Worm (Caenorhabditis elegans) whole organism, young adult: ENCODE data around the gene srh-171.

Experiments
- B0019.2 ChIP-seq: fragments of 200-800 bp; sonication (Bioruptor generic); conservative IDR thresholded peaks from 2 replicates; pipeline ENCODE4 v1.3.6; 2022; ENCODE audit warnings: missing genetic modification reagents, missing genetic modification characterization, missing compliant biosample characterization
- B0035.1 ChIP-seq: sonication (generic microtip); optimal IDR thresholded peaks from 2 replicates; lab custom pipeline; 2016; ENCODE audit warnings: missing genetic modification characterization, mild to moderate bottlenecking, missing compliant biosample characterization, missing genotype, missing genetic modification reagents
- C06A6.2 ChIP-seq: fragments of 200-800 bp; sonication (Bioruptor generic); conservative IDR thresholded peaks from 2 replicates; pipeline ENCODE4 v1.3.6; 2022; ENCODE audit warnings: missing genetic modification characterization, missing compliant biosample characterization
- F22D6.2 ChIP-seq: sonication (generic microtip); optimal IDR thresholded peaks from 2 replicates; lab custom pipeline; 2016; ENCODE audit warnings: mild to moderate bottlenecking, missing genetic modification characterization, missing compliant biosample characterization
- F37B4.10 ChIP-seq: fragments of 200-800 bp; sonication (Bioruptor generic); IDR thresholded peaks from 2 replicates; pipeline ENCODE4 v1.3.6; 2022; ENCODE audit warnings: missing genetic modification characterization, missing compliant biosample characterization
- F52B5.7 ChIP-seq: sonication (generic microtip); optimal IDR thresholded peaks from 2 replicates; lab custom pipeline; 2016; ENCODE audit warnings: mild to moderate bottlenecking, missing genetic modification characterization, missing compliant biosample characterization
- K12H6.12 ChIP-seq: fragments of 200-800 bp; sonication (Bioruptor generic); optimal IDR thresholded peaks from 2 replicates; lab custom pipeline; 2018; ENCODE audit warnings: mild to moderate bottlenecking, missing genetic modification characterization, missing compliant biosample characterization
- T26A5.8 ChIP-seq: sonication (generic microtip); optimal IDR thresholded peaks from 2 replicates; lab custom pipeline; 2016; ENCODE audit warnings: missing genetic modification characterization, missing compliant biosample characterization
- Y53F4B.3 ChIP-seq: fragments of 200-800 bp; sonication (Bioruptor generic); IDR thresholded peaks from 2 replicates; pipeline ENCODE4 v1.3.6; 2022; ENCODE audit warnings: missing genetic modification reagents, missing genetic modification characterization, missing compliant biosample characterization
- Y53G8AR.9 ChIP-seq: fragments of 200-800 bp; sonication (Bioruptor generic); conservative IDR thresholded peaks from 2 replicates; pipeline ENCODE4 v1.3.6; 2022; ENCODE audit warnings: missing genetic modification reagents, missing genetic modification characterization, missing compliant biosample characterization
- Y67H2A.10 ChIP-seq: fragments of 200-800 bp; sonication (Bioruptor generic); conservative IDR thresholded peaks from 2 replicates; pipeline ENCODE4 v1.3.6; 2022; ENCODE audit warnings: missing genetic modification reagents, missing genetic modification characterization, missing compliant biosample characterization
- Y79H2A.3 ChIP-seq: fragments of 200-800 bp; sonication (Bioruptor generic); conservative IDR thresholded peaks from 2 replicates; pipeline ENCODE4 v1.3.6; 2022; ENCODE audit warnings: missing genetic modification reagents, missing genetic modification characterization, missing compliant biosample characterization
- Y95B8A.8 ChIP-seq: fragments of 200-800 bp; sonication (Bioruptor generic); IDR thresholded peaks from 2 replicates; pipeline ENCODE4 v1.3.6; 2022; ENCODE audit warnings: missing genetic modification reagents, missing genetic modification characterization, missing compliant biosample characterization
- akir-1 ChIP-seq: fragments of 200-800 bp; sonication (Bioruptor generic); optimal IDR thresholded peaks from 2 replicates; lab custom pipeline; 2018; ENCODE audit warnings: mild to moderate bottlenecking, missing genetic modification characterization, moderate library complexity, missing compliant biosample characterization
- ama-1 ChIP-seq, 3 experiments: fragments of 150-350 bp in 1 of 3; sonication (generic microtip) in 2 of 3; optimal IDR thresholded peaks; 2 replicates each; lab custom pipeline; 2014 to 2018; ENCODE audit warnings: missing biosample characterization in 2 of 3, missing genetic modification characterization in 2 of 3, missing genetic modification reagents in 2 of 3
- atf-7 ChIP-seq: sonication (generic microtip); optimal IDR thresholded peaks from 2 replicates; lab custom pipeline; 2017; ENCODE audit warnings: mild to moderate bottlenecking, missing genetic modification characterization, missing compliant biosample characterization
- athp-1 ChIP-seq: sonication (generic microtip); optimal IDR thresholded peaks from 2 replicates; lab custom pipeline; 2017; ENCODE audit warnings: mild to moderate bottlenecking, missing genetic modification characterization, missing compliant biosample characterization
- bed-1 ChIP-seq: fragments of 200-800 bp; sonication (Bioruptor generic); IDR thresholded peaks from 2 replicates; pipeline ENCODE4 v1.3.6; 2022; ENCODE audit warnings: missing genetic modification reagents, missing genetic modification characterization, missing compliant biosample characterization
- bed-2 ChIP-seq: fragments of 200-800 bp; sonication (Bioruptor generic); IDR thresholded peaks from 2 replicates; pipeline ENCODE4 v1.3.6; 2022; ENCODE audit warnings: missing genetic modification reagents, missing genetic modification characterization, missing compliant biosample characterization
- cebp-2 ChIP-seq: fragments of 200-800 bp; sonication (Bioruptor generic); IDR thresholded peaks from 2 replicates; pipeline ENCODE4 v1.3.6; 2022; ENCODE audit warnings: missing genetic modification characterization, missing compliant biosample characterization
- dox-1 ChIP-seq: fragments of 200-800 bp; sonication (Bioruptor generic); IDR thresholded peaks from 2 replicates; pipeline ENCODE4 v1.3.6; 2022; ENCODE audit warnings: missing genetic modification reagents, missing genetic modification characterization, missing compliant biosample characterization
- dpl-1 ChIP-seq: fragments of 150-350 bp; optimal IDR thresholded peaks from 2 replicates; lab custom pipeline; 2014; ENCODE audit warnings: missing biosample characterization, missing genetic modification reagents, missing genetic modification characterization
- egl-18 ChIP-seq: fragments of 200-800 bp; sonication (Bioruptor generic); IDR thresholded peaks from 2 replicates; pipeline ENCODE4 v1.3.6; 2022; ENCODE audit warnings: missing genetic modification reagents, missing genetic modification characterization, missing compliant biosample characterization
- egl-44 ChIP-seq: fragments of 200-800 bp; sonication (Bioruptor generic); IDR thresholded peaks from 2 replicates; pipeline ENCODE4 v1.3.6; 2022; ENCODE audit warnings: missing genetic modification reagents, missing genetic modification characterization, missing compliant biosample characterization
- egrh-3 ChIP-seq: fragments of 200-800 bp; sonication (Bioruptor generic); IDR thresholded peaks from 2 replicates; pipeline ENCODE4 v1.3.6; 2022; ENCODE audit warnings: missing genetic modification reagents, missing genetic modification characterization, missing compliant biosample characterization
- ets-4 ChIP-seq: fragments of 200-800 bp; sonication (Bioruptor generic); optimal IDR thresholded peaks from 2 replicates; lab custom pipeline; 2018; ENCODE audit warnings: mild to moderate bottlenecking, missing genetic modification characterization, missing compliant biosample characterization
- fkh-3 ChIP-seq: sonication (generic microtip); optimal IDR thresholded peaks from 2 replicates; lab custom pipeline; 2016; ENCODE audit warnings: mild to moderate bottlenecking, missing genetic modification characterization, missing compliant biosample characterization
- hmg-20 ChIP-seq: fragments of 200-800 bp; sonication (Bioruptor generic); IDR thresholded peaks from 2 replicates; pipeline ENCODE4 v1.3.6; 2022; ENCODE audit warnings: missing genetic modification reagents, missing genetic modification characterization, missing compliant biosample characterization
- lag-1 ChIP-seq: fragments of 200-800 bp; sonication (Bioruptor generic); IDR thresholded peaks from 2 replicates; pipeline ENCODE4 v1.3.6; 2022; ENCODE audit warnings: missing genetic modification reagents, missing genetic modification characterization, missing compliant biosample characterization
- lin-40 ChIP-seq: sonication (generic microtip); optimal IDR thresholded peaks from 2 replicates; lab custom pipeline; 2016; ENCODE audit warnings: missing genetic modification characterization, mild to moderate bottlenecking, missing compliant biosample characterization, missing genotype, missing genetic modification reagents
- madf-6 ChIP-seq: fragments of 200-800 bp; sonication (Bioruptor generic); IDR thresholded peaks from 2 replicates; pipeline ENCODE4 v1.3.6; 2022; ENCODE audit warnings: missing genetic modification reagents, missing genetic modification characterization, missing compliant biosample characterization
- madf-8 ChIP-seq: fragments of 200-800 bp; sonication (Bioruptor generic); conservative IDR thresholded peaks from 2 replicates; pipeline ENCODE4 v1.3.6; 2022; ENCODE audit warnings: missing genetic modification reagents, missing genetic modification characterization, missing compliant biosample characterization
- nfyb-1 ChIP-seq: fragments of 200-800 bp; sonication (Bioruptor generic); IDR thresholded peaks from 2 replicates; pipeline ENCODE4 v1.3.6; 2022; ENCODE audit warnings: missing genetic modification reagents, missing genetic modification characterization, missing compliant biosample characterization
- nhr-120 ChIP-seq: fragments of 200-800 bp; sonication (Bioruptor generic); IDR thresholded peaks from 2 replicates; pipeline ENCODE4 v1.3.6; 2022; ENCODE audit warnings: missing genetic modification characterization, missing compliant biosample characterization
- nhr-179 ChIP-seq: sonication (generic microtip); optimal IDR thresholded peaks from 2 replicates; lab custom pipeline; 2016; ENCODE audit warnings: mild to moderate bottlenecking, missing genetic modification characterization, missing compliant biosample characterization
- nhr-27 ChIP-seq: fragments of 200-800 bp; sonication (Bioruptor generic); optimal IDR thresholded peaks from 2 replicates; lab custom pipeline; 2018; ENCODE audit warnings: mild to moderate bottlenecking, missing genetic modification characterization, moderate library complexity, missing compliant biosample characterization
- rec-8 ChIP-seq, 2 experiments: sonication (generic microtip); optimal IDR thresholded peaks; 2 replicates each; lab custom pipeline; 2016; ENCODE audit warnings: mild to moderate bottlenecking in 2 of 2, missing genetic modification characterization in 2 of 2, missing genetic modification reagents in 2 of 2, missing genotype in 2 of 2, missing biosample characterization in 1 of 2, missing compliant biosample characterization in 1 of 2, moderate library complexity in 1 of 2
- repo-1 ChIP-seq: sonication (generic microtip); optimal IDR thresholded peaks from 2 replicates; lab custom pipeline; 2017; ENCODE audit warnings: mild to moderate bottlenecking, missing genetic modification characterization, missing compliant biosample characterization
- snpc-1.1 ChIP-seq: sonication (generic microtip); optimal IDR thresholded peaks from 2 replicates; lab custom pipeline; 2017; ENCODE audit warnings: missing genetic modification characterization, mild to moderate bottlenecking, missing compliant biosample characterization, antibody characterized with exemption, moderate library complexity, missing genotype, missing genetic modification reagents; ENCODE audit not compliant: insufficient read depth
- snpc-1.3 ChIP-seq: sonication (generic microtip); optimal IDR thresholded peaks from 2 replicates; lab custom pipeline; 2017; ENCODE audit warnings: missing genetic modification characterization, mild to moderate bottlenecking, missing compliant biosample characterization, antibody characterized with exemption, moderate library complexity, missing genotype, missing genetic modification reagents; ENCODE audit not compliant: insufficient read depth
- snpc-3.4 ChIP-seq: sonication (generic microtip); optimal IDR thresholded peaks from 2 replicates; lab custom pipeline; 2017; ENCODE audit warnings: missing genetic modification characterization, mild to moderate bottlenecking, missing compliant biosample characterization, antibody characterized with exemption, moderate library complexity, missing genotype, missing genetic modification reagents
- snpc-4 ChIP-seq, 5 experiments: fragments of 150-350 bp in 1 of 5; sonication (generic microtip) in 4 of 5; optimal IDR thresholded peaks; 2 replicates each; lab custom pipeline; 2014 to 2018; ENCODE audit warnings: missing genetic modification characterization in 5 of 5, missing biosample characterization in 3 of 5, antibody characterized with exemption in 2 of 5, mild to moderate bottlenecking in 2 of 5, missing compliant biosample characterization in 2 of 5, missing genotype in 2 of 5, moderate library complexity in 2 of 5, missing genetic modification reagents in 1 of 5
- unc-62 ChIP-seq: fragments of 150-350 bp; optimal IDR thresholded peaks from 2 replicates; lab custom pipeline; 2014; ENCODE audit warnings: missing biosample characterization, missing genetic modification reagents, missing genetic modification characterization
- zim-3 ChIP-seq: sonication (generic microtip); optimal IDR thresholded peaks from 2 replicates; lab custom pipeline; 2017; ENCODE audit warnings: mild to moderate bottlenecking, missing genetic modification characterization, moderate library complexity, missing compliant biosample characterization
- ztf-18 ChIP-seq: sonication (generic microtip); optimal IDR thresholded peaks from 2 replicates; lab custom pipeline; 2016; ENCODE audit warnings: missing genotype, mild to moderate bottlenecking, missing genetic modification characterization, missing compliant biosample characterization
- ztf-22 ChIP-seq: fragments of 200-800 bp; sonication (Bioruptor generic); optimal IDR thresholded peaks from 2 replicates; lab custom pipeline; 2018; ENCODE audit warnings: mild to moderate bottlenecking, missing genetic modification characterization, moderate library complexity, missing compliant biosample characterization
- ztf-28 ChIP-seq: fragments of 200-800 bp; sonication (Bioruptor generic); IDR thresholded peaks from 2 replicates; pipeline ENCODE4 v1.3.6; 2022; ENCODE audit warnings: missing genetic modification reagents, missing genetic modification characterization, missing compliant biosample characterization

srh-171 gene

DNA sequence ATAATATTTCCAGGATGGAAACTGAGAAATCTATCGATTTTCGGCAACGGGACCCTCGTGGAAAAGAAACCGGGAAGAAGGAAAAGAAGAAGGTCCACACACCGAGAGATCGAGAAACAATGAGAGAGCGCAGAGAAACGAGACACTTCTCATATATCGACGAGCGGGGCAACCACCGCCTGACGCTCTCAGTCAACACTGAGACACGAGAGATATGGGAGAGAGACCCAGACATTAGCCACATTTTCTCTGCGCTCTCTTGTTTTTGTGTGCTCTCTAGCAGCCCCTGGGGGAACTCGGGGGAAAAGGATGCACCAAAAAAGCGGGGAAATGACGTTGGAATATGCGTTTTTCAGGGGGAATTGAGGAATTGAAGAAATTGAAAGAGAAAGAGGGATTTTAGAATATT lies 40.2 kb downstream of the srh-171 start (continued):
- TF ChIP-seq Y53F4B.3 (GFP tag; lab: Robert Waterston, UW) (no peak), madf-8 (GFP tag; lab: Robert Waterston, UW) (no peak), ztf-28 (no peak), bed-1 (GFP tag; lab: Robert Waterston, UW) (no peak), hmg-20 (GFP tag; lab: Robert Waterston, UW) (no peak), K12H6.12 (tag; lab: Kevin White, UChicago) (peak; percentile 75), nhr-179 (tag; lab: Kevin White, UChicago) (no peak), T26A5.8 (tag; lab: Kevin White, UChicago) (no peak), nhr-120 (GFP tag; lab: Robert Waterston, UW) (no peak), nhr-27 (tag; lab: Kevin White, UChicago) (no peak), egl-44 (GFP tag; lab: Robert Waterston, UW) (peak; percentile 48; the same call in 1 of the 2 replicates), Y53G8AR.9 (GFP tag; lab: Robert Waterston, UW) (no peak), fkh-3 (no peak), C06A6.2 (GFP tag; lab: Robert Waterston, UW) (0 out of 2 replicates have a peak, but pooled peaks have one; percentile 52), dox-1 (GFP tag; lab: Robert Waterston, UW) (peak; percentile 67; the same call in 1 of the 2 replicates), snpc-3.4 (no peak), athp-1 (no peak), B0035.1 (tag; lab: Kevin White, UChicago) (no peak), F52B5.7 (tag; lab: Kevin White, UChicago) (no peak), dpl-1 (no peak), Y95B8A.8 (GFP tag; lab: Robert Waterston, UW) (no peak), zim-3 (tag; lab: Kevin White, UChicago) (no peak), madf-6 (GFP tag; lab: Robert Waterston, UW) (no peak), lag-1 (GFP tag; lab: Robert Waterston, UW) (no peak), lin-40 (tag; lab: Kevin White, UChicago) (peak; percentile 75), ets-4 (GFP tag; lab: Kevin White, UChicago) (no peak), bed-2 (GFP tag; lab: Robert Waterston, UW) (no peak), snpc-4 (GFP tag; optimal IDR thresholded peaks at IDR 0.05; lab: Kevin White, UChicago) (peak; percentile 48), snpc-4 (tag; optimal IDR thresholded peaks at IDR 0.05; lab: Kevin White, UChicago) (peak in 3 of 4 experiments; percentile 16 to 55 (median 17)), B0019.2 (no peak), ztf-18 (no peak), akir-1 (GFP tag; lab: Kevin White, UChicago) (no peak), Y79H2A.3 (GFP tag; lab: Robert Waterston, UW) (no peak), snpc-1.1 (tag; lab: Kevin White, UChicago) (no peak), ztf-22 (no peak), cebp-2 (0 out of 2 replicates have a peak, but pooled peaks have one; percentile 30), ama-1 (optimal IDR thresholded peaks at IDR 0.05; lab: Kevin White, UChicago) (peak; percentile 71), ama-1 (GFP tag; optimal IDR thresholded peaks at IDR 0.05; lab: Kevin White, UChicago) (no peak), F22D6.2 (tag; lab: Kevin White, UChicago) (no peak), snpc-1.3 (tag; lab: Kevin White, UChicago) (no peak), repo-1 (tag; lab: Kevin White, UChicago) (no peak), rec-8 (tag; optimal IDR thresholded peaks at IDR 0.05; lab: Kevin White, UChicago) (no peak), Y67H2A.10 (GFP tag; lab: Robert Waterston, UW) (no peak), atf-7 (tag; lab: Kevin White, UChicago) (peak; percentile 40), unc-62 (GFP tag; lab: Kevin White, UChicago) (no peak), egl-18 (GFP tag; lab: Robert Waterston, UW) (no peak), F37B4.10 (GFP tag; lab: Robert Waterston, UW) (no peak), nfyb-1 (GFP tag; lab: Robert Waterston, UW) (peak; percentile 54), egrh-3 (GFP tag; lab: Robert Waterston, UW) (no peak)
